Worm (Caenorhabditis elegans) whole organism, L1 larva: ENCODE measurements around the gene bed-3.

Experiments used
- C16A3.4 ChIP-seq: fragments of 150-350 bp; optimal IDR thresholded peaks from 2 replicates; lab custom pipeline; 2014; ENCODE audit warnings: missing biosample characterization, missing genetic modification characterization
- aly-2 ChIP-seq: fragments of 150-350 bp; optimal IDR thresholded peaks from 2 replicates; lab custom pipeline; 2014; ENCODE audit warnings: missing biosample characterization, missing genetic modification characterization
- blmp-1 ChIP-seq: fragments of 150-350 bp; optimal IDR thresholded peaks from 2 replicates; lab custom pipeline; 2014; ENCODE audit warnings: missing biosample characterization, missing genetic modification characterization
- ceh-63 ChIP-seq: fragments of 200-800 bp; sonication (Bioruptor generic); optimal IDR thresholded peaks from 2 replicates; lab custom pipeline; 2018; ENCODE audit warnings: mild to moderate bottlenecking, missing genetic modification characterization, missing compliant biosample characterization
- ceh-82 ChIP-seq, 3 experiments: fragments of 150-350 bp in 1 of 3; sonication (generic microtip) in 2 of 3; optimal IDR thresholded peaks; 2 replicates each; lab custom pipeline; 2014 to 2017; ENCODE audit warnings: missing biosample characterization in 3 of 3, missing genetic modification characterization in 3 of 3
- ceh-90 ChIP-seq: sonication (generic microtip); optimal IDR thresholded peaks from 2 replicates; lab custom pipeline; 2016; ENCODE audit warnings: missing genetic modification characterization, missing compliant biosample characterization
- dpl-1 ChIP-seq, 3 experiments: fragments of 150-350 bp in 2 of 3; sonication (generic microtip) in 1 of 3; optimal IDR thresholded peaks; 2 replicates each; lab custom pipeline; 2014 to 2017; ENCODE audit warnings: missing biosample characterization in 3 of 3, missing genetic modification characterization in 3 of 3, missing genetic modification reagents in 3 of 3
- dsc-1 ChIP-seq: sonication (generic microtip); optimal IDR thresholded peaks from 2 replicates; lab custom pipeline; 2016; ENCODE audit warnings: mild to moderate bottlenecking, missing genetic modification characterization, missing compliant biosample characterization
- efl-1 ChIP-seq, 4 experiments: fragments of 150-350 bp; optimal IDR thresholded peaks in 3 of 4; peaks in 1 of 4; 1 replicate in 1 of 4; 2 replicates in 3 of 4; lab custom pipeline; 2014; ENCODE audit warnings: missing biosample characterization in 2 of 4, missing genetic modification characterization in 2 of 4, missing genetic modification reagents in 2 of 4
- efl-3 ChIP-seq: fragments of 200-800 bp; sonication (Bioruptor generic); optimal IDR thresholded peaks from 2 replicates; lab custom pipeline; 2018; ENCODE audit warnings: mild to moderate bottlenecking, missing genetic modification characterization, missing compliant biosample characterization
- egl-27 ChIP-seq, 2 experiments: fragments of 150-350 bp in 1 of 2; sonication (generic microtip); optimal IDR thresholded peaks; 3 replicates each; lab custom pipeline; 2017 to 2018; ENCODE audit warnings: missing biosample characterization in 2 of 2, missing genetic modification characterization in 2 of 2, missing genetic modification reagents in 2 of 2
- elt-3 ChIP-seq, 6 experiments: fragments of 150-350 bp in 1 of 6; sonication (generic microtip); optimal IDR thresholded peaks; 2 replicates each; lab custom pipeline; 2017 to 2018; ENCODE audit warnings: missing biosample characterization in 6 of 6, missing genetic modification characterization in 6 of 6, inconsistent platforms in 1 of 6
- fkh-10 ChIP-seq: sonication (generic microtip); optimal IDR thresholded peaks from 2 replicates; lab custom pipeline; 2017; ENCODE audit warnings: missing biosample characterization, missing genetic modification reagents, missing genetic modification characterization
- fkh-8 ChIP-seq: sonication (generic microtip); optimal IDR thresholded peaks from 2 replicates; lab custom pipeline; 2016; ENCODE audit warnings: mild to moderate bottlenecking, missing genetic modification characterization, missing compliant biosample characterization
- fos-1 ChIP-seq: fragments of 150-350 bp; optimal IDR thresholded peaks from 2 replicates; lab custom pipeline; 2014; ENCODE audit warnings: missing biosample characterization, missing genetic modification characterization
- hlh-4 ChIP-seq: sonication (generic microtip); optimal IDR thresholded peaks from 2 replicates; lab custom pipeline; 2016; ENCODE audit warnings: mild to moderate bottlenecking, missing genetic modification characterization, missing compliant biosample characterization
- isw-1 ChIP-seq: fragments of 200-800 bp; sonication (Bioruptor generic); IDR thresholded peaks from 2 replicates; pipeline ENCODE4 v1.3.6; 2022; ENCODE audit warnings: missing genetic modification characterization, missing compliant biosample characterization
- jun-1 ChIP-seq: fragments of 150-350 bp; optimal IDR thresholded peaks from 2 replicates; lab custom pipeline; 2014; ENCODE audit warnings: missing biosample characterization, missing genetic modification reagents, missing genetic modification characterization
- lin-14 ChIP-seq: fragments of 200-800 bp; sonication (Bioruptor generic); optimal IDR thresholded peaks from 2 replicates; lab custom pipeline; 2018; ENCODE audit warnings: mild to moderate bottlenecking, missing genetic modification characterization, moderate library complexity, missing compliant biosample characterization
- lin-15B ChIP-seq: fragments of 150-350 bp; sonication (generic microtip); optimal IDR thresholded peaks from 3 replicates; lab custom pipeline; 2014; ENCODE audit warnings: missing biosample characterization, missing genetic modification characterization
- lin-39 ChIP-seq: fragments of 150-350 bp; optimal IDR thresholded peaks from 2 replicates; lab custom pipeline; 2014; ENCODE audit warnings: missing biosample characterization, missing genetic modification reagents, missing genetic modification characterization
- mdl-1 ChIP-seq, 2 experiments: fragments of 150-350 bp; optimal IDR thresholded peaks; 2 replicates each; lab custom pipeline; 2014 to 2017; ENCODE audit warnings: missing biosample characterization in 2 of 2, missing genetic modification characterization in 2 of 2, inconsistent platforms in 1 of 2
- mef-2 ChIP-seq: fragments of 150-350 bp; optimal IDR thresholded peaks from 2 replicates; lab custom pipeline; 2014; ENCODE audit warnings: missing biosample characterization, missing genetic modification characterization
- mep-1 ChIP-seq: fragments of 150-350 bp; optimal IDR thresholded peaks from 2 replicates; lab custom pipeline; 2014; ENCODE audit warnings: missing biosample characterization, missing genetic modification characterization
- nhr-12 ChIP-seq: sonication (generic microtip); optimal IDR thresholded peaks from 2 replicates; lab custom pipeline; 2017; ENCODE audit warnings: missing biosample characterization, missing genetic modification characterization
- nhr-19 ChIP-seq: fragments of 200-800 bp; sonication (Bioruptor generic); conservative IDR thresholded peaks from 2 replicates; pipeline ENCODE4 v1.3.6; 2022; ENCODE audit warnings: missing genetic modification characterization, missing compliant biosample characterization
- nhr-20 ChIP-seq: sonication (generic microtip); optimal IDR thresholded peaks from 2 replicates; lab custom pipeline; 2016; ENCODE audit warnings: mild to moderate bottlenecking, missing genetic modification characterization, missing compliant biosample characterization
- nhr-237 ChIP-seq: fragments of 150-350 bp; optimal IDR thresholded peaks from 2 replicates; lab custom pipeline; 2014; ENCODE audit warnings: missing biosample characterization, missing genetic modification characterization
- nhr-28 ChIP-seq: fragments of 150-350 bp; optimal IDR thresholded peaks from 2 replicates; lab custom pipeline; 2014; ENCODE audit warnings: missing biosample characterization, missing genetic modification characterization
- nhr-47 ChIP-seq: sonication (generic microtip); optimal IDR thresholded peaks from 2 replicates; lab custom pipeline; 2016; ENCODE audit warnings: mild to moderate bottlenecking, missing genetic modification characterization, moderate library complexity, missing compliant biosample characterization
- nhr-71 ChIP-seq: sonication (generic microtip); optimal IDR thresholded peaks from 2 replicates; lab custom pipeline; 2016; ENCODE audit warnings: mild to moderate bottlenecking, missing genetic modification characterization, moderate library complexity, missing compliant biosample characterization
- nhr-76 ChIP-seq: sonication (generic microtip); optimal IDR thresholded peaks from 2 replicates; lab custom pipeline; 2017; ENCODE audit warnings: missing biosample characterization, missing genetic modification characterization
- nhr-77 ChIP-seq: fragments of 150-350 bp; optimal IDR thresholded peaks from 2 replicates; lab custom pipeline; 2014; ENCODE audit warnings: missing biosample characterization, missing genetic modification characterization
- nhr-84 ChIP-seq: sonication (generic microtip); optimal IDR thresholded peaks from 2 replicates; lab custom pipeline; 2017; ENCODE audit warnings: missing biosample characterization, missing genetic modification characterization
- nhr-85 ChIP-seq: sonication (generic microtip); peaks from one replicate; lab custom pipeline; 2016; ENCODE audit warnings: missing genetic modification characterization, inconsistent platforms, missing compliant biosample characterization
- nhr-90 ChIP-seq: sonication (generic microtip); optimal IDR thresholded peaks from 2 replicates; lab custom pipeline; 2016; ENCODE audit warnings: mild to moderate bottlenecking, missing genetic modification characterization, missing compliant biosample characterization; ENCODE audit not compliant: poor library complexity
- pqm-1 ChIP-seq: sonication (generic microtip); optimal IDR thresholded peaks from 3 replicates; lab custom pipeline; 2017; ENCODE audit warnings: missing biosample characterization, missing genetic modification characterization
- rnt-1 ChIP-seq: sonication (generic microtip); optimal IDR thresholded peaks from 2 replicates; lab custom pipeline; 2016; ENCODE audit warnings: mild to moderate bottlenecking, missing genetic modification characterization, moderate library complexity, missing compliant biosample characterization
- sptf-1 ChIP-seq: fragments of 150-350 bp; optimal IDR thresholded peaks from 2 replicates; lab custom pipeline; 2014; ENCODE audit warnings: missing biosample characterization, missing genetic modification characterization
- sup-37 ChIP-seq: fragments of 200-800 bp; sonication (Bioruptor generic); optimal IDR thresholded peaks from 2 replicates; lab custom pipeline; 2018; ENCODE audit warnings: mild to moderate bottlenecking, missing genetic modification characterization, missing compliant biosample characterization
- swsn-7 ChIP-seq: sonication (generic microtip); optimal IDR thresholded peaks from 2 replicates; lab custom pipeline; 2016; ENCODE audit warnings: missing genetic modification characterization, missing compliant biosample characterization
- tbx-2 ChIP-seq: sonication (generic microtip); optimal IDR thresholded peaks from 2 replicates; lab custom pipeline; 2016; ENCODE audit warnings: missing genetic modification characterization, missing compliant biosample characterization
- unc-130 ChIP-seq: fragments of 150-350 bp; optimal IDR thresholded peaks from 2 replicates; lab custom pipeline; 2017; ENCODE audit warnings: missing biosample characterization, missing genetic modification characterization, inconsistent platforms
- unc-62 ChIP-seq: fragments of 150-350 bp; optimal IDR thresholded peaks from 2 replicates; lab custom pipeline; 2014; ENCODE audit warnings: missing biosample characterization, missing genetic modification reagents, missing genetic modification characterization
- unc-86 ChIP-seq: sonication (generic microtip); optimal IDR thresholded peaks from 2 replicates; lab custom pipeline; 2016; ENCODE audit warnings: missing genetic modification characterization, missing compliant biosample characterization
- vab-15 ChIP-seq: sonication (generic microtip); optimal IDR thresholded peaks from 2 replicates; lab custom pipeline; 2017; ENCODE audit warnings: missing genotype, mild to moderate bottlenecking, missing genetic modification characterization, missing compliant biosample characterization
- xbp-1 ChIP-seq: sonication (generic microtip); optimal IDR thresholded peaks from 2 replicates; lab custom pipeline; 2016; ENCODE audit warnings: missing genetic modification characterization, missing compliant biosample characterization
- zag-1 ChIP-seq: fragments of 150-350 bp; optimal IDR thresholded peaks from 2 replicates; lab custom pipeline; 2014; ENCODE audit warnings: missing biosample characterization, missing genetic modification characterization
- zip-4 ChIP-seq: fragments of 200-800 bp; sonication (Bioruptor generic); optimal IDR thresholded peaks from 2 replicates; lab custom pipeline; 2018; ENCODE audit warnings: mild to moderate bottlenecking, missing genetic modification characterization, moderate library complexity, missing compliant biosample characterization

bed-3 gene

ce11 chrIV:9875646-9876045, 40.7 kb upstream of the bed-3 start (continued):
- TF ChIP-seq aly-2 (tag; lab: Kevin White, UChicago) (no peak), nhr-90 (peak; percentile 64), nhr-19 (GFP tag; lab: Robert Waterston, UW) (peak; percentile 32), zip-4 (GFP tag; lab: Kevin White, UChicago) (no peak), sup-37 (GFP tag; lab: Kevin White, UChicago) (no peak), pqm-1 (tag; lab: Kevin White, UChicago) (no peak), mdl-1 (tag; optimal IDR thresholded peaks at IDR 0.05; lab: Kevin White, UChicago) (peak in 1 of 2 experiments; percentile 65), nhr-28 (tag; lab: Kevin White, UChicago) (no peak), nhr-12 (tag; lab: Kevin White, UChicago) (no peak), xbp-1 (tag; lab: Kevin White, UChicago) (no peak), efl-3 (GFP tag; lab: Kevin White, UChicago) (no peak), nhr-237 (tag; lab: Kevin White, UChicago) (no peak), mef-2 (tag; lab: Kevin White, UChicago) (no peak)

ce11 chrIV:9878893-9879379, 37.4 kb upstream of the bed-3 start, which contains the start of gene nhr-4:
TSS of gene nhr-4 (plus strand) at chrIV:9879329.
- no peak for TF ChIP-seq fos-1 (tag; lab: Kevin White, UChicago)
- no peak for TF ChIP-seq dpl-1 (GFP tag; optimal IDR thresholded peaks at IDR 0.05; lab: Kevin White, UChicago)
- no peak for TF ChIP-seq unc-86
- no peak for TF ChIP-seq nhr-237 (tag; lab: Kevin White, UChicago)
- no peak for TF ChIP-seq lin-39 (tag; lab: Kevin White, UChicago)
- no peak for TF ChIP-seq unc-130 (tag; lab: Kevin White, UChicago)
- TF ChIP-seq efl-1 (optimal IDR thresholded peaks at IDR 0.05; lab: Kevin White, UChicago) = no peak
- peak in 1 of 2 experiments; percentile 56 for TF ChIP-seq efl-1 (GFP tag; optimal IDR thresholded peaks at IDR 0.05 in 1 of 2; lab: Kevin White, UChicago)
- no peak for TF ChIP-seq C16A3.4 (tag; lab: Kevin White, UChicago)
- no peak for TF ChIP-seq sptf-1 (tag; lab: Kevin White, UChicago)
- peak; percentile 71 for TF ChIP-seq fkh-8 (tag; lab: Kevin White, UChicago)
- no peak for TF ChIP-seq blmp-1 (tag; lab: Kevin White, UChicago)
- TF ChIP-seq nhr-76 = no peak
- TF ChIP-seq hlh-4 = no peak
- TF ChIP-seq nhr-47 = peak; percentile 0
- TF ChIP-seq sup-37 (GFP tag; lab: Kevin White, UChicago) = no peak
- no peak for TF ChIP-seq nhr-77 (tag; lab: Kevin White, UChicago)
- TF ChIP-seq dsc-1 (tag; lab: Kevin White, UChicago) = peak; percentile 27
- TF ChIP-seq isw-1 = no peak
- no peak for TF ChIP-seq fkh-10 (GFP tag; lab: Kevin White, UChicago)
- no peak for TF ChIP-seq zip-4 (GFP tag; lab: Kevin White, UChicago)
- no peak for TF ChIP-seq nhr-20 (tag; lab: Kevin White, UChicago)
- TF ChIP-seq nhr-85 = no peak
- no peak for TF ChIP-seq lin-15B (tag; lab: Kevin White, UChicago)
- TF ChIP-seq vab-15 = no peak
- TF ChIP-seq nhr-71 (tag; lab: Kevin White, UChicago) = peak; percentile 12
- no peak for TF ChIP-seq jun-1
- TF ChIP-seq mep-1 (tag; lab: Kevin White, UChicago) = no peak

DNA sequence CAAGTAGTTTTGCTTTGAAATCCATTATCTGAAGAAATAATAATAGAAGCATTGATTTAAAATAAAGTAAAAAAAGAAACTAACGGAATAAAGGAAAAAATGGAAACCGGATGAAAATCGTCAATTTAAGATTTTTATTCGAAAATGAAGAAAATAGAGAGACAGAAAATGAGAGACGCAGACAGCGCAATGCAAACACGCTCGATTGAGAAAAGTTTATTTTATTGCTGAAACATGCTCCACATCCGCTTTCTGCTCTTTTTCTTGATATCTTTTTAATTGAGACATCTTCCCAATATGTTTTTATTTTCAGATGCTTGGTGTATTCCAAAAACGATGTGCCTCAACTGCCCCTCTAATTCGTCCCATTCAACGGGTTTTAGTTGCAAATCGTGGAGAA, 32.1 kb upstream of the bed-3 start, which contains the start of the genes prp-18 and mccc-1:
TSS of gene prp-18 (minus strand) at position 127 of the 400 bp plus-strand sequence.
TSS of gene mccc-1 (plus strand) at position 314 of the 400 bp plus-strand sequence.
- TF ChIP-seq elt-3 (tag; optimal IDR thresholded peaks at IDR 0.05; lab: Kevin White, UChicago) = no peak
- TF ChIP-seq nhr-84 = no peak
- TF ChIP-seq swsn-7 = peak; percentile 33
- peak; percentile 48 for TF ChIP-seq xbp-1 (tag; lab: Kevin White, UChicago)
- no peak for TF ChIP-seq lin-39 (tag; lab: Kevin White, UChicago)
- TF ChIP-seq efl-1 (optimal IDR thresholded peaks at IDR 0.05; lab: Kevin White, UChicago) = peak; percentile 67 to 70
- TF ChIP-seq efl-1 (GFP tag; optimal IDR thresholded peaks at IDR 0.05 in 1 of 2; lab: Kevin White, UChicago) = peak; percentile 64 to 91
- no peak for TF ChIP-seq sup-37 (GFP tag; lab: Kevin White, UChicago)
- TF ChIP-seq ceh-82 (tag; optimal IDR thresholded peaks at IDR 0.05; lab: Kevin White, UChicago) = peak in 1 of 3 experiments; percentile 62
- peak; percentile 43 to 69 (median 60) for TF ChIP-seq dpl-1 (GFP tag; optimal IDR thresholded peaks at IDR 0.05; lab: Kevin White, UChicago)
- no peak for TF ChIP-seq unc-62 (GFP tag; lab: Kevin White, UChicago)
- TF ChIP-seq rnt-1 (tag; lab: Kevin White, UChicago) = peak; percentile 64
- TF ChIP-seq ceh-90 (tag; lab: Kevin White, UChicago) = no peak
- TF ChIP-seq tbx-2 (tag; lab: Kevin White, UChicago) = no peak
- TF ChIP-seq egl-27 (tag; optimal IDR thresholded peaks at IDR 0.05; lab: Kevin White, UChicago) = no peak
- TF ChIP-seq jun-1 = no peak
- TF ChIP-seq zag-1 (tag; lab: Kevin White, UChicago) = no peak
- TF ChIP-seq aly-2 (tag; lab: Kevin White, UChicago) = no peak
- peak; percentile 74 for TF ChIP-seq lin-14 (GFP tag; lab: Kevin White, UChicago)
- TF ChIP-seq ceh-63 (GFP tag; lab: Kevin White, UChicago) = no peak
- peak; percentile 4 for TF ChIP-seq unc-86
- TF ChIP-seq C16A3.4 (tag; lab: Kevin White, UChicago) = peak; percentile 62
